Fruit fly (Drosophila melanogaster) whole organism, embryonic: ENCODE results near the gene CG12321.
A peak's percentile ranks its signal among the peaks of the same experiment; 100 is the strongest.

Experiments used
- Abd-B ChIP-seq: fragments of 200-800 bp; sonication (Bioruptor generic); optimal IDR thresholded peaks from 2 replicates; lab custom pipeline; 2018; ENCODE audit warnings: missing biosample characterization, mild to moderate bottlenecking, missing genetic modification characterization, moderate library complexity
- Awh ChIP-seq: fragments of 200-800 bp; sonication (Bioruptor generic); IDR thresholded peaks from 2 replicates; pipeline ENCODE4, ENCODE4 v1.3.6; 2022; ENCODE audit warnings: missing biosample characterization, missing genetic modification characterization
- Bdp1 ChIP-seq: fragments of 200-800 bp; sonication (Bioruptor generic); optimal IDR thresholded peaks from 3 replicates; lab custom pipeline; 2016; ENCODE audit warnings: missing biosample characterization, missing genetic modification characterization
- CG10979 ChIP-seq: fragments of 200-800 bp; sonication (Bioruptor generic); optimal IDR thresholded peaks from 2 replicates; lab custom pipeline; 2018; ENCODE audit warnings: missing biosample characterization, mild to moderate bottlenecking, missing genetic modification characterization, moderate library complexity
- CG11093 ChIP-seq: fragments of 200-800 bp; sonication (Bioruptor generic); IDR thresholded peaks from 3 replicates; pipeline ENCODE4 v1.3.6; 2022; ENCODE audit warnings: missing biosample characterization, missing genetic modification characterization
- CG12071 ChIP-seq: fragments of 200-800 bp; sonication (Bioruptor generic); optimal IDR thresholded peaks from 3 replicates; lab custom pipeline; 2018; ENCODE audit warnings: missing biosample characterization, mild to moderate bottlenecking, missing genetic modification characterization
- CG15514 ChIP-seq: fragments of 200-800 bp; sonication (Bioruptor generic); optimal IDR thresholded peaks from 3 replicates; lab custom pipeline; 2017; ENCODE audit warnings: missing biosample characterization, missing genetic modification characterization, mild to moderate bottlenecking, moderate library complexity, missing genetic modification reagents
- CG1602 ChIP-seq: fragments of 200-800 bp; sonication (Bioruptor generic); optimal IDR thresholded peaks from 3 replicates; lab custom pipeline; 2016; ENCODE audit warnings: missing biosample characterization, missing genetic modification characterization
- CG17328 ChIP-seq: fragments of 200-800 bp; sonication (Bioruptor generic); IDR thresholded peaks from 2 replicates; pipeline ENCODE4 v1.3.6; 2022; ENCODE audit warnings: missing biosample characterization, missing genetic modification characterization
- CG17568 ChIP-seq: fragments of 200-800 bp; sonication (Bioruptor generic); optimal IDR thresholded peaks from 2 replicates; lab custom pipeline; 2018; ENCODE audit warnings: missing biosample characterization, mild to moderate bottlenecking, missing genetic modification characterization, moderate library complexity
- CG17829 ChIP-seq: fragments of 200-800 bp; optimal IDR thresholded peaks from 2 replicates; lab custom pipeline; 2019; ENCODE audit warnings: missing biosample characterization, mild to moderate bottlenecking, missing genetic modification characterization, moderate library complexity
- CG1792 ChIP-seq: fragments of 200-800 bp; sonication (Bioruptor generic); optimal IDR thresholded peaks from 2 replicates; lab custom pipeline; 2016; ENCODE audit warnings: missing biosample characterization, missing genetic modification characterization
- CG32767 ChIP-seq: fragments of 200-800 bp; sonication (Bioruptor generic); IDR thresholded peaks from 2 replicates; pipeline ENCODE4 v1.3.6; 2022; ENCODE audit warnings: missing biosample characterization, missing genetic modification characterization
- CG34422 ChIP-seq: fragments of 200-800 bp; sonication (Bioruptor generic); IDR thresholded peaks from 3 replicates; pipeline ENCODE4 v1.3.6; 2022; ENCODE audit warnings: missing biosample characterization, missing genetic modification characterization
- CG4707 ChIP-seq: fragments of 200-800 bp; sonication (Bioruptor generic); optimal IDR thresholded peaks from 2 replicates; lab custom pipeline; 2018; ENCODE audit warnings: missing biosample characterization, mild to moderate bottlenecking, missing genetic modification characterization, moderate library complexity
- CG7928 ChIP-seq: fragments of 200-800 bp; sonication (Bioruptor generic); optimal IDR thresholded peaks from 2 replicates; lab custom pipeline; 2017; ENCODE audit warnings: missing biosample characterization, mild to moderate bottlenecking, missing genetic modification characterization
- CG8281 ChIP-seq: fragments of 200-800 bp; sonication (Bioruptor generic); optimal IDR thresholded peaks from 2 replicates; lab custom pipeline; 2018; ENCODE audit warnings: missing biosample characterization, mild to moderate bottlenecking, missing genetic modification characterization, moderate library complexity
- CG8944 ChIP-seq: fragments of 200-800 bp; sonication (Bioruptor generic); optimal IDR thresholded peaks from 3 replicates; lab custom pipeline; 2016; ENCODE audit warnings: missing biosample characterization, missing genetic modification characterization
- CG9437 ChIP-seq: fragments of 200-800 bp; sonication (Bioruptor generic); optimal IDR thresholded peaks from 2 replicates; lab custom pipeline; 2018; ENCODE audit warnings: missing biosample characterization, mild to moderate bottlenecking, missing genetic modification characterization
- CG9727 ChIP-seq: fragments of 200-800 bp; sonication (Bioruptor generic); optimal IDR thresholded peaks from 3 replicates; lab custom pipeline; 2017; ENCODE audit warnings: missing biosample characterization, mild to moderate bottlenecking, missing genetic modification characterization
- CG9817 ChIP-seq: fragments of 200-800 bp; sonication (Bioruptor generic); optimal IDR thresholded peaks from 2 replicates; lab custom pipeline; 2018; ENCODE audit warnings: missing biosample characterization, mild to moderate bottlenecking, missing genetic modification characterization, moderate library complexity
- CHES-1-like ChIP-seq: fragments of 200-800 bp; sonication (Bioruptor generic); optimal IDR thresholded peaks from 2 replicates; lab custom pipeline; 2016; ENCODE audit warnings: missing biosample characterization, missing genetic modification characterization
- Dek ChIP-seq: fragments of 200-800 bp; sonication (Bioruptor generic); optimal IDR thresholded peaks from 3 replicates; lab custom pipeline; 2019; ENCODE audit warnings: missing biosample characterization, mild to moderate bottlenecking, missing genetic modification characterization, moderate library complexity
- Dfd ChIP-seq, 2 experiments: fragments of >200 bp; optimal IDR thresholded peaks; 2 replicates each; lab custom pipeline; 2017; ENCODE audit warnings: missing biosample characterization in 2 of 2, missing genetic modification characterization in 2 of 2
- Doc2 ChIP-seq: fragments of 200-800 bp; sonication (Bioruptor generic); IDR thresholded peaks from 2 replicates; pipeline ENCODE4 v1.3.6; 2022; ENCODE audit warnings: missing biosample characterization, missing genetic modification characterization
- E2f1 ChIP-seq: fragments of 200-800 bp; sonication (Bioruptor generic); IDR thresholded peaks from 2 replicates; pipeline ENCODE4 v1.3.6; 2022; ENCODE audit warnings: missing biosample characterization, missing genetic modification characterization
- Ets97D ChIP-seq: fragments of 200-800 bp; sonication (Bioruptor generic); optimal IDR thresholded peaks from 3 replicates; lab custom pipeline; 2016; ENCODE audit warnings: missing biosample characterization, missing genetic modification characterization
- Gsc ChIP-seq: fragments of 200-800 bp; sonication (Bioruptor generic); IDR thresholded peaks from 2 replicates; pipeline ENCODE4 v1.3.6; 2022; ENCODE audit warnings: missing biosample characterization, missing genetic modification characterization
- Hmr ChIP-seq: fragments of 200-800 bp; sonication (Bioruptor generic); optimal IDR thresholded peaks from 3 replicates; lab custom pipeline; 2017; ENCODE audit warnings: mild to moderate bottlenecking, missing biosample characterization, missing genetic modification reagents, missing genetic modification characterization
- NC2α ChIP-seq: fragments of 200-800 bp; sonication (Bioruptor generic); optimal IDR thresholded peaks from 2 replicates; lab custom pipeline; 2016; ENCODE audit warnings: missing biosample characterization, missing genetic modification characterization
- Sox100B ChIP-seq: fragments of 200-800 bp; sonication (Bioruptor generic); optimal IDR thresholded peaks from 3 replicates; lab custom pipeline; 2018; ENCODE audit warnings: missing biosample characterization, mild to moderate bottlenecking, missing genetic modification characterization
- Sry-β ChIP-seq: fragments of 200-800 bp; sonication (Bioruptor generic); optimal IDR thresholded peaks from 2 replicates; lab custom pipeline; 2018; ENCODE audit warnings: missing biosample characterization, mild to moderate bottlenecking, missing genetic modification characterization, moderate library complexity
- Stat92E ChIP-seq, 3 experiments: fragments of >200 bp in 2 of 3; fragments of 200-800 bp in 1 of 3; sonication (Bioruptor generic) in 1 of 3; optimal IDR thresholded peaks; 2 replicates each; lab custom pipeline; 2017 to 2019; ENCODE audit warnings: missing biosample characterization in 3 of 3, missing genetic modification characterization in 3 of 3, mild to moderate bottlenecking in 1 of 3, moderate library complexity in 1 of 3
- Usf ChIP-seq: fragments of 200-800 bp; sonication (Bioruptor generic); optimal IDR thresholded peaks from 2 replicates; lab custom pipeline; 2017; ENCODE audit warnings: missing genotype, missing biosample characterization, missing genetic modification characterization
- ap ChIP-seq: fragments of 200-800 bp; sonication (Bioruptor generic); IDR thresholded peaks from 2 replicates; pipeline ENCODE4 v1.3.6; 2022; ENCODE audit warnings: missing biosample characterization, missing genetic modification characterization
- cwo ChIP-seq: fragments of 200-800 bp; sonication (Bioruptor generic); optimal IDR thresholded peaks from 3 replicates; lab custom pipeline; 2017; ENCODE audit warnings: missing biosample characterization, missing genetic modification characterization, mild to moderate bottlenecking, moderate library complexity, missing genetic modification reagents
- dan ChIP-seq: fragments of 200-800 bp; sonication (Bioruptor generic); IDR thresholded peaks from 2 replicates; pipeline ENCODE4 v1.3.6; 2022; ENCODE audit warnings: missing biosample characterization, missing genetic modification characterization
- hb ChIP-seq: fragments of 200-800 bp; sonication (Bioruptor generic); IDR thresholded peaks from 3 replicates; pipeline ENCODE4 v1.3.6; 2022; ENCODE audit warnings: missing biosample characterization, missing genetic modification characterization; ENCODE audit not compliant: partially characterized antibody
- hbn ChIP-seq: fragments of 200-800 bp; sonication (Bioruptor generic); IDR thresholded peaks from 2 replicates; pipeline ENCODE4 v1.3.6; 2022; ENCODE audit warnings: missing biosample characterization, missing genetic modification characterization; ENCODE audit not compliant: partially characterized antibody
- her ChIP-seq: fragments of 200-800 bp; sonication (Bioruptor generic); optimal IDR thresholded peaks from 2 replicates; lab custom pipeline; 2016; ENCODE audit warnings: missing biosample characterization, missing genetic modification characterization
- kni ChIP-seq: fragments of 200-800 bp; sonication (Bioruptor generic); optimal IDR thresholded peaks from 3 replicates; lab custom pipeline; 2017; ENCODE audit warnings: mild to moderate bottlenecking, missing biosample characterization, missing genetic modification reagents, missing genetic modification characterization
- p53 ChIP-seq: fragments of 200-800 bp; sonication (Bioruptor generic); optimal IDR thresholded peaks from 2 replicates; lab custom pipeline; 2016; ENCODE audit warnings: missing biosample characterization, missing genetic modification characterization
- peb ChIP-seq: fragments of 200-800 bp; sonication (Bioruptor generic); IDR thresholded peaks from 2 replicates; pipeline ENCODE4 v1.3.6; 2022; ENCODE audit warnings: missing biosample characterization, missing genetic modification characterization
- pfk ChIP-seq: fragments of 200-800 bp; sonication (Bioruptor generic); optimal IDR thresholded peaks from 2 replicates; lab custom pipeline; 2018; ENCODE audit warnings: missing biosample characterization, mild to moderate bottlenecking, missing genetic modification characterization, moderate library complexity
- scrt ChIP-seq: fragments of 200-800 bp; sonication (Bioruptor generic); optimal IDR thresholded peaks from 2 replicates; lab custom pipeline; 2018; ENCODE audit warnings: missing biosample characterization, mild to moderate bottlenecking, missing genetic modification characterization, moderate library complexity
- tap ChIP-seq: fragments of 200-800 bp; optimal IDR thresholded peaks from 3 replicates; lab custom pipeline; 2019; ENCODE audit warnings: missing biosample characterization, mild to moderate bottlenecking, missing genetic modification characterization, moderate library complexity
- tio ChIP-seq: fragments of 200-800 bp; sonication (Bioruptor generic); optimal IDR thresholded peaks from 2 replicates; lab custom pipeline; 2017; ENCODE audit warnings: missing biosample characterization, missing genetic modification characterization, inconsistent platforms
- vnd ChIP-seq: fragments of 200-800 bp; sonication (Bioruptor generic); IDR thresholded peaks from 3 replicates; pipeline ENCODE4 v1.3.6; 2022; ENCODE audit warnings: missing biosample characterization, missing genetic modification characterization; ENCODE audit not compliant: partially characterized antibody
- wdn ChIP-seq: fragments of 200-800 bp; sonication (Bioruptor generic); IDR thresholded peaks from 2 replicates; pipeline ENCODE4 v1.3.6; 2022; ENCODE audit warnings: missing biosample characterization, missing genetic modification characterization
- zf30C ChIP-seq: fragments of 200-800 bp; sonication (Bioruptor generic); optimal IDR thresholded peaks from 3 replicates; lab custom pipeline; 2018; ENCODE audit warnings: missing biosample characterization, mild to moderate bottlenecking, missing genetic modification characterization

The CG12321 gene

DNA sequence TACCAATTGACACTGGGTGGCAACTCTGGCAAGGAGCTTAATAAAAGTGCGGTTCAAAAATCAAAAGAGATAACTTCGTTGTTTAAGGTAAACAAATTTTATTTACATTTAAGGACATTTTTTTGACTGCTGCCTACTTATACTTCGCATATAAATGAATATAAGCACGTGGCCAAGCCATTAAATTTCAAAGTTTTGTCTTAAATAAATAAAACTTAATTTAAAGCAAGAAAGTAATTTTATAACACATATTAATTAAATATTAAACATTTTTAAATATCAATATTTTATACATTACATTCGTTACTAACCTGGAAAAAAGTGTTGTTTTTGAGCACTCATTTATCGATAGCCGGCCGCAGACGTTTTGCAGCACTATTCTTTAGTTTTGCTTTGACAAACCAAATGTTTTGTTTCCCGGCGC is at the start of gene CG12321, which contains the start of gene MED17 (continued):
- peak; percentile 91 for TF ChIP-seq Hmr (GFP tag; lab: Kevin White, UChicago)
- TF ChIP-seq wdn (GFP tag; lab: Robert Waterston, UW) = peak; percentile 80
- TF ChIP-seq CG15514 (GFP tag; lab: Kevin White, UChicago) = peak; percentile 86
- peak; percentile 52 for TF ChIP-seq tap (tag; lab: Kevin White, UChicago)
- TF ChIP-seq vnd (GFP tag; lab: Robert Waterston, UW) = no peak
- peak; percentile 89 for TF ChIP-seq CG34422 (GFP tag; lab: Robert Waterston, UW)
- peak; percentile 85 for TF ChIP-seq Usf (GFP tag; lab: Kevin White, UChicago)
- TF ChIP-seq CG8281 (tag; lab: Kevin White, UChicago) = peak; percentile 60
- TF ChIP-seq CG9817 (tag; lab: Kevin White, UChicago) = peak; percentile 86
- peak; percentile 10 for TF ChIP-seq CG1792 (GFP tag; lab: Kevin White, UChicago)
- no peak for TF ChIP-seq her (GFP tag; lab: Kevin White, UChicago)
- TF ChIP-seq hb (GFP tag; lab: Robert Waterston, UW) = no peak
- TF ChIP-seq cwo (GFP tag; lab: Kevin White, UChicago) = peak; percentile 75
- peak; percentile 55 for TF ChIP-seq Ets97D (GFP tag; lab: Kevin White, UChicago)
- TF ChIP-seq scrt (GFP tag; lab: Kevin White, UChicago) = peak; percentile 71
- peak; percentile 74 for TF ChIP-seq peb (GFP tag; lab: Robert Waterston, UW)
- peak; percentile 49; the same call in 1 of the 2 replicates for TF ChIP-seq dan (GFP tag; lab: Robert Waterston, UW)
- TF ChIP-seq kni (GFP tag; lab: Kevin White, UChicago) = no peak
- no peak for TF ChIP-seq p53 (GFP tag; lab: Kevin White, UChicago)
- TF ChIP-seq Stat92E (GFP tag; optimal IDR thresholded peaks at IDR 0.05; lab: Kevin White, UChicago) = no peak
- TF ChIP-seq Sry-β = peak; percentile 45
- TF ChIP-seq Dek = peak; percentile 85
- TF ChIP-seq hbn (GFP tag; lab: Robert Waterston, UW) = no peak
- peak; percentile 94 for TF ChIP-seq Abd-B (GFP tag; lab: Kevin White, UChicago)
- peak; percentile 88 for TF ChIP-seq E2f1 (GFP tag; lab: Robert Waterston, UW)
- TF ChIP-seq pfk = no peak
- TF ChIP-seq CG32767 = peak; percentile 72
- TF ChIP-seq Gsc = peak; percentile 52
- TF ChIP-seq tio (GFP tag; lab: Kevin White, UChicago) = peak; percentile 90
- peak; percentile 67 for TF ChIP-seq CG8944
- no peak for TF ChIP-seq CG12071
- peak; percentile 83 for TF ChIP-seq CG17829
- TF ChIP-seq Sox100B (GFP tag; lab: Kevin White, UChicago) = peak; percentile 88
- peak; percentile 94 for TF ChIP-seq CG1602 (GFP tag; lab: Kevin White, UChicago)
- peak; percentile 80 for TF ChIP-seq CG11093 (GFP tag; lab: Robert Waterston, UW)
- no peak for TF ChIP-seq zf30C (GFP tag; lab: Kevin White, UChicago)
- peak; percentile 69 for TF ChIP-seq CG7928 (GFP tag; lab: Kevin White, UChicago)
- 0 out of 2 replicates have a peak, but pooled peaks have one; percentile 57 for TF ChIP-seq Doc2 (GFP tag; lab: Robert Waterston, UW)
- peak; percentile 62 for TF ChIP-seq Bdp1 (GFP tag; lab: Kevin White, UChicago)
- TF ChIP-seq CHES-1-like = peak; percentile 71
- TF ChIP-seq Dfd (GFP tag; optimal IDR thresholded peaks at IDR 0.05; lab: Kevin White, UChicago) = no peak
- no peak for TF ChIP-seq CG4707 (GFP tag; lab: Kevin White, UChicago)
- TF ChIP-seq CG9727 = peak; percentile 90
- TF ChIP-seq Awh (GFP tag; lab: Robert Waterston, UW) = peak; percentile 50; the same call in 1 of the 2 replicates
- peak; percentile 77 for TF ChIP-seq ap (GFP tag; lab: Robert Waterston, UW)
- peak; percentile 86 for TF ChIP-seq CG9437 (GFP tag; lab: Kevin White, UChicago)
- no peak for TF ChIP-seq NC2α
- peak; percentile 85 for TF ChIP-seq CG10979 (tag; lab: Kevin White, UChicago)
- TF ChIP-seq CG17328 (GFP tag; lab: Robert Waterston, UW) = peak; percentile 75
- no peak for TF ChIP-seq CG17568 (GFP tag; lab: Kevin White, UChicago)
